Worm (Caenorhabditis elegans) whole organism, midembryonic: Measurements from ENCODE around the gene Y43F8C.15.
"Not testable (repeated sequence)": the region's sequence is repeated elsewhere in the genome, so short reads cannot be mapped to it uniquely, and the experiment has no call there.

Experiments
- T22C8.4 ChIP-seq: fragments of 200-800 bp; sonication (Bioruptor generic); IDR thresholded peaks from 2 replicates; pipeline ENCODE4 v1.3.6; 2022; ENCODE audit warnings: missing genetic modification characterization, missing compliant biosample characterization
- cog-1 ChIP-seq: sonication (generic microtip); optimal IDR thresholded peaks from 2 replicates; lab custom pipeline; 2016; ENCODE audit warnings: missing genetic modification characterization, missing compliant biosample characterization
- flt-1 ChIP-seq: fragments of 200-800 bp; sonication (Bioruptor generic); IDR thresholded peaks from 2 replicates; pipeline ENCODE4 v1.3.6; 2022; ENCODE audit warnings: missing genetic modification characterization, missing compliant biosample characterization
- klf-2 ChIP-seq: fragments of 200-800 bp; sonication (Bioruptor generic); conservative IDR thresholded peaks from 2 replicates; pipeline ENCODE4 v1.3.6; 2022; ENCODE audit warnings: missing genetic modification reagents, missing genetic modification characterization, missing compliant biosample characterization
- med-1 ChIP-seq: sonication (generic microtip); optimal IDR thresholded peaks from 2 replicates; lab custom pipeline; 2017; ENCODE audit warnings: missing genetic modification characterization, mild to moderate bottlenecking, missing compliant biosample characterization, antibody characterized with exemption, missing genetic modification reagents; ENCODE audit not compliant: insufficient read depth
- ref-1 ChIP-seq: fragments of 200-800 bp; sonication (Bioruptor generic); conservative IDR thresholded peaks from 2 replicates; pipeline ENCODE4 v1.3.6; 2022; ENCODE audit warnings: missing genetic modification reagents, missing genetic modification characterization, missing compliant biosample characterization
- ztf-23 ChIP-seq: fragments of 200-800 bp; sonication (Bioruptor generic); IDR thresholded peaks from 2 replicates; pipeline ENCODE4 v1.3.6; 2022; ENCODE audit warnings: missing genetic modification reagents, missing genetic modification characterization, missing compliant biosample characterization

DNA sequence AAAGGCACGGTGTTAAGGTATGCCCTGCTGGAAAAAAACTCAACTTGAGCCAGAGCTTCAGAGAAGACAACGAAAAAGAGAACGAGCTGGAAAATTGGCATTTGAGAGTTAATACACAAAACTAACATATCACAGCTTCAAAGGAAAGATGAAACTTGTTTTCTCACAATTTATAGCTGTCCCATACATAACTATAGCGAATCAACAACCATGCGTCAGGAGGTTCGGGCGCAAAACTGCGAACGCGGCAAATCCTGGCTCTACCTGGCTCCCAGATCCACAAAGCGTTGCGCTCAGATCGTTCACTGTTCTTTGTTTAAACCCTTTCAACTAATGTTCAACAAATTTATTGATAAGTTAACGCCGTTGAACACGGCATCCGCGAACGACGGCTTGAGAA lies at the start of gene Y43F8C.15:
- TF ChIP-seq ref-1 (GFP tag; lab: Robert Waterston, UW); flt-1 (GFP tag; lab: Robert Waterston, UW); ztf-23 (GFP tag; lab: Robert Waterston, UW); T22C8.4 (GFP tag; lab: Robert Waterston, UW); klf-2 (GFP tag; lab: Robert Waterston, UW); cog-1 (tag; lab: Kevin White, UChicago); med-1 (GFP tag; lab: Kevin White, UChicago): not testable (repeated sequence)
